Fruit fly (Drosophila melanogaster) whole organism, embryonic: ENCODE measurements around the gene CG12035.

Experiments
- Asciz ChIP-seq: fragments of 200-800 bp; sonication (Bioruptor generic); optimal IDR thresholded peaks from 2 replicates; lab custom pipeline; 2017; ENCODE audit warnings: missing biosample characterization, mild to moderate bottlenecking, missing genetic modification characterization, missing genetic modification reagents
- CG10959 ChIP-seq: fragments of 200-800 bp; sonication (Bioruptor generic); IDR thresholded peaks from 2 replicates; pipeline ENCODE4 v1.3.6; 2022; ENCODE audit warnings: missing biosample characterization, missing genetic modification characterization
- CG11456 ChIP-seq: fragments of 200-800 bp; sonication (Bioruptor generic); IDR thresholded peaks from 3 replicates; pipeline ENCODE4 v1.3.6; 2022; ENCODE audit warnings: missing biosample characterization, missing genetic modification characterization
- CG14441 ChIP-seq: fragments of 200-800 bp; sonication (Bioruptor generic); IDR thresholded peaks from 2 replicates; pipeline ENCODE4 v1.3.6; 2022; ENCODE audit warnings: missing biosample characterization, missing genetic modification characterization
- CG14860 ChIP-seq: fragments of 200-800 bp; sonication (Bioruptor generic); IDR thresholded peaks from 3 replicates; pipeline ENCODE4 v1.3.6; 2022; ENCODE audit warnings: missing biosample characterization, missing genetic modification characterization; ENCODE audit not compliant: partially characterized antibody
- CG15514 ChIP-seq: fragments of 200-800 bp; sonication (Bioruptor generic); optimal IDR thresholded peaks from 3 replicates; lab custom pipeline; 2017; ENCODE audit warnings: missing biosample characterization, missing genetic modification characterization, mild to moderate bottlenecking, moderate library complexity, missing genetic modification reagents
- CG1603 ChIP-seq: fragments of 200-800 bp; sonication (Bioruptor generic); optimal IDR thresholded peaks from 2 replicates; lab custom pipeline; 2019; ENCODE audit warnings: missing biosample characterization, mild to moderate bottlenecking, missing genetic modification characterization, moderate library complexity
- CG16815 ChIP-seq: fragments of 200-800 bp; sonication (Bioruptor generic); optimal IDR thresholded peaks from 3 replicates; lab custom pipeline; 2017; ENCODE audit warnings: missing biosample characterization, mild to moderate bottlenecking, missing genetic modification characterization
- CG18011 ChIP-seq: fragments of 200-800 bp; sonication (Bioruptor generic); optimal IDR thresholded peaks from 2 replicates; lab custom pipeline; 2017; ENCODE audit warnings: missing biosample characterization, missing genetic modification characterization, mild to moderate bottlenecking, moderate library complexity, missing genotype
- CG2875 ChIP-seq: fragments of 200-800 bp; sonication (Bioruptor generic); optimal IDR thresholded peaks from 2 replicates; lab custom pipeline; 2017; ENCODE audit warnings: missing biosample characterization, mild to moderate bottlenecking, missing genetic modification characterization, missing genetic modification reagents
- CG3163 ChIP-seq: fragments of 200-800 bp; sonication (Bioruptor generic); optimal IDR thresholded peaks from 3 replicates; lab custom pipeline; 2016; ENCODE audit warnings: missing biosample characterization, missing genetic modification characterization
- CG34376 ChIP-seq: fragments of 200-800 bp; sonication (Bioruptor generic); optimal IDR thresholded peaks from 2 replicates; lab custom pipeline; 2018; ENCODE audit warnings: missing biosample characterization, mild to moderate bottlenecking, missing genetic modification characterization
- CG4424 ChIP-seq: fragments of 200-800 bp; sonication (Bioruptor generic); optimal IDR thresholded peaks from 3 replicates; lab custom pipeline; 2016; ENCODE audit warnings: missing biosample characterization, missing genetic modification characterization
- CG6813 ChIP-seq: fragments of 200-800 bp; sonication (Bioruptor generic); optimal IDR thresholded peaks from 2 replicates; lab custom pipeline; 2017; ENCODE audit warnings: missing biosample characterization, missing genetic modification characterization, mild to moderate bottlenecking, moderate library complexity, missing genetic modification reagents
- CG6854 ChIP-seq: fragments of 200-800 bp; sonication (Bioruptor generic); optimal IDR thresholded peaks from 3 replicates; lab custom pipeline; 2017; ENCODE audit warnings: missing biosample characterization, mild to moderate bottlenecking, missing genetic modification characterization
- CG8765 ChIP-seq: fragments of 200-800 bp; sonication (Bioruptor generic); IDR thresholded peaks from 2 replicates; pipeline ENCODE4 v1.3.6; 2022; ENCODE audit warnings: missing biosample characterization, missing genetic modification characterization
- CG9797 ChIP-seq: fragments of 200-800 bp; sonication (Bioruptor generic); optimal IDR thresholded peaks from 3 replicates; lab custom pipeline; 2018; ENCODE audit warnings: missing biosample characterization, mild to moderate bottlenecking, missing genetic modification characterization
- CTCF ChIP-seq: fragments of 200-800 bp; sonication (Bioruptor generic); optimal IDR thresholded peaks from 2 replicates; lab custom pipeline; 2017; ENCODE audit warnings: missing biosample characterization, mild to moderate bottlenecking, missing genetic modification characterization, moderate library complexity
- Dip2 ChIP-seq: fragments of 200-800 bp; sonication (Bioruptor generic); IDR thresholded peaks from 2 replicates; pipeline ENCODE4 v1.3.6; 2022; ENCODE audit warnings: missing biosample characterization, missing genetic modification characterization
- Drgx ChIP-seq: fragments of 200-800 bp; sonication (Bioruptor generic); IDR thresholded peaks from 2 replicates; pipeline ENCODE4 v1.3.6; 2022; ENCODE audit warnings: missing biosample characterization, missing genetic modification characterization
- E2f2 ChIP-seq: fragments of 200-800 bp; sonication (Bioruptor generic); IDR thresholded peaks from 2 replicates; pipeline ENCODE4 v1.3.6; 2022; ENCODE audit warnings: missing biosample characterization, missing genetic modification characterization
- GATAe ChIP-seq: fragments of 200-800 bp; sonication (Bioruptor generic); conservative IDR thresholded peaks from 2 replicates; pipeline ENCODE4 v1.3.6; 2022; ENCODE audit warnings: missing biosample characterization, missing genetic modification characterization
- Hr39 ChIP-seq: fragments of >200 bp; optimal IDR thresholded peaks from 2 replicates; lab custom pipeline; 2017
- NFAT ChIP-seq: fragments of 200-800 bp; sonication (Bioruptor generic); IDR thresholded peaks from 2 replicates; pipeline ENCODE4 v1.3.6; 2022; ENCODE audit warnings: missing biosample characterization, missing genetic modification characterization
- NK7.1 ChIP-seq: fragments of 200-800 bp; sonication (Bioruptor generic); optimal IDR thresholded peaks from 3 replicates; lab custom pipeline; 2016; ENCODE audit warnings: missing biosample characterization, missing genetic modification characterization
- Nf-YA ChIP-seq: fragments of 200-800 bp; sonication (Bioruptor generic); IDR thresholded peaks from 2 replicates; pipeline ENCODE4 v1.3.6; 2022; ENCODE audit warnings: missing biosample characterization, missing genetic modification characterization
- Nf-YB ChIP-seq: fragments of 200-800 bp; sonication (Bioruptor generic); optimal IDR thresholded peaks from 3 replicates; lab custom pipeline; 2019; ENCODE audit warnings: missing biosample characterization, mild to moderate bottlenecking, missing genetic modification characterization, moderate library complexity
- NfI ChIP-seq: fragments of 200-800 bp; sonication (Bioruptor generic); optimal IDR thresholded peaks from 3 replicates; lab custom pipeline; 2018; ENCODE audit warnings: missing biosample characterization, mild to moderate bottlenecking, missing genetic modification characterization, moderate library complexity
- Optix ChIP-seq: fragments of 200-800 bp; sonication (Bioruptor generic); IDR thresholded peaks from 3 replicates; pipeline ENCODE4 v1.3.6; 2022; ENCODE audit warnings: missing biosample characterization, missing genetic modification characterization
- Sry-β ChIP-seq: fragments of 200-800 bp; sonication (Bioruptor generic); optimal IDR thresholded peaks from 2 replicates; lab custom pipeline; 2018; ENCODE audit warnings: missing biosample characterization, mild to moderate bottlenecking, missing genetic modification characterization, moderate library complexity
- abd-A ChIP-seq: fragments of 200-800 bp; sonication (Bioruptor generic); optimal IDR thresholded peaks from 3 replicates; lab custom pipeline; 2019; ENCODE audit warnings: missing biosample characterization, mild to moderate bottlenecking, missing genetic modification characterization, moderate library complexity
- btn ChIP-seq: fragments of 200-800 bp; sonication (Bioruptor generic); optimal IDR thresholded peaks from 2 replicates; lab custom pipeline; 2016; ENCODE audit warnings: missing biosample characterization, missing genetic modification characterization
- chif ChIP-seq, 2 experiments: fragments of 200-800 bp; sonication (Bioruptor generic); optimal IDR thresholded peaks; 3 replicates each; lab custom pipeline; 2016; ENCODE audit warnings: missing biosample characterization in 2 of 2, missing genetic modification characterization in 2 of 2
- crol ChIP-seq: fragments of 200-800 bp; sonication (Bioruptor generic); IDR thresholded peaks from 2 replicates; pipeline ENCODE4 v1.3.6; 2022; ENCODE audit warnings: missing biosample characterization, missing genetic modification characterization
- dmrt99B ChIP-seq: fragments of 200-800 bp; sonication (Bioruptor generic); optimal IDR thresholded peaks from 2 replicates; lab custom pipeline; 2018; ENCODE audit warnings: missing biosample characterization, mild to moderate bottlenecking, missing genetic modification characterization, moderate library complexity
- eve ChIP-seq, 2 experiments: fragments of >200 bp; optimal IDR thresholded peaks; 2 replicates each; lab custom pipeline; 2017; ENCODE audit warnings: missing biosample characterization in 2 of 2, missing genetic modification characterization in 2 of 2
- ftz-f1 ChIP-seq: fragments of 200-800 bp; sonication (Bioruptor generic); optimal IDR thresholded peaks from 2 replicates; lab custom pipeline; 2016; ENCODE audit warnings: missing biosample characterization, missing genetic modification characterization
- grau ChIP-seq: fragments of 200-800 bp; optimal IDR thresholded peaks from 3 replicates; lab custom pipeline; 2019; ENCODE audit warnings: missing biosample characterization, mild to moderate bottlenecking, missing genetic modification characterization, moderate library complexity
- kah ChIP-seq: fragments of 200-800 bp; sonication (Bioruptor generic); optimal IDR thresholded peaks from 2 replicates; lab custom pipeline; 2018; ENCODE audit warnings: missing biosample characterization, mild to moderate bottlenecking, missing genetic modification characterization
- lab ChIP-seq: fragments of 200-800 bp; sonication (Bioruptor generic); optimal IDR thresholded peaks from 3 replicates; lab custom pipeline; 2017; ENCODE audit warnings: missing biosample characterization, missing genetic modification characterization, mild to moderate bottlenecking, moderate library complexity, missing genetic modification reagents
- lov ChIP-seq, 2 experiments: fragments of 200-800 bp in 1 of 2; fragments of >200 bp in 1 of 2; sonication (Bioruptor generic) in 1 of 2; IDR thresholded peaks in 1 of 2; optimal IDR thresholded peaks in 1 of 2; 2 replicates in 1 of 2; 3 replicates in 1 of 2; pipeline versions ENCODE4 v1.3.6 to Lab custom; 2017 to 2022; ENCODE audit warnings: missing biosample characterization in 1 of 2, missing genetic modification characterization in 1 of 2
- mirr ChIP-seq: fragments of 200-800 bp; sonication (Bioruptor generic); optimal IDR thresholded peaks from 3 replicates; lab custom pipeline; 2018; ENCODE audit warnings: missing biosample characterization, mild to moderate bottlenecking, missing genetic modification characterization
- nom ChIP-seq: fragments of 200-800 bp; sonication (Bioruptor generic); optimal IDR thresholded peaks from 2 replicates; lab custom pipeline; 2017; ENCODE audit warnings: missing biosample characterization, missing genetic modification characterization, mild to moderate bottlenecking, moderate library complexity, missing genetic modification reagents
- onecut ChIP-seq: fragments of 200-800 bp; sonication (Bioruptor generic); IDR thresholded peaks from 2 replicates; pipeline ENCODE4 v1.3.6; 2022; ENCODE audit warnings: missing biosample characterization, missing genetic modification characterization
- otp ChIP-seq: fragments of 200-800 bp; sonication (Bioruptor generic); IDR thresholded peaks from 3 replicates; pipeline ENCODE4, ENCODE4 v1.3.6; 2022; ENCODE audit warnings: missing biosample characterization, missing genetic modification characterization
- pzg ChIP-seq: fragments of 200-800 bp; sonication (Bioruptor generic); optimal IDR thresholded peaks from 3 replicates; lab custom pipeline; 2018; ENCODE audit warnings: missing biosample characterization, mild to moderate bottlenecking, missing genetic modification characterization, moderate library complexity
- sens-2 ChIP-seq: fragments of 200-800 bp; sonication (Bioruptor generic); IDR thresholded peaks from 2 replicates; pipeline ENCODE4 v1.3.6; 2022; ENCODE audit warnings: missing biosample characterization, missing genetic modification characterization
- slou ChIP-seq: fragments of 200-800 bp; sonication (Bioruptor generic); optimal IDR thresholded peaks from 3 replicates; lab custom pipeline; 2016; ENCODE audit warnings: missing biosample characterization, missing genetic modification characterization
- sr ChIP-seq: fragments of 200-800 bp; sonication (Bioruptor generic); IDR thresholded peaks from 3 replicates; pipeline ENCODE4 v1.3.6; 2022; ENCODE audit warnings: missing biosample characterization, missing genetic modification characterization
- tio ChIP-seq: fragments of 200-800 bp; sonication (Bioruptor generic); optimal IDR thresholded peaks from 2 replicates; lab custom pipeline; 2017; ENCODE audit warnings: missing biosample characterization, missing genetic modification characterization, inconsistent platforms
- tx ChIP-seq: fragments of 200-800 bp; sonication (Bioruptor generic); optimal IDR thresholded peaks from 2 replicates; lab custom pipeline; 2016; ENCODE audit warnings: missing biosample characterization, missing genetic modification characterization
- wor ChIP-seq: fragments of 200-800 bp; sonication (Bioruptor generic); IDR thresholded peaks from 2 replicates; pipeline ENCODE4 v1.3.6; 2022; ENCODE audit warnings: missing biosample characterization, missing genetic modification characterization

The CG12035 gene

DNA sequence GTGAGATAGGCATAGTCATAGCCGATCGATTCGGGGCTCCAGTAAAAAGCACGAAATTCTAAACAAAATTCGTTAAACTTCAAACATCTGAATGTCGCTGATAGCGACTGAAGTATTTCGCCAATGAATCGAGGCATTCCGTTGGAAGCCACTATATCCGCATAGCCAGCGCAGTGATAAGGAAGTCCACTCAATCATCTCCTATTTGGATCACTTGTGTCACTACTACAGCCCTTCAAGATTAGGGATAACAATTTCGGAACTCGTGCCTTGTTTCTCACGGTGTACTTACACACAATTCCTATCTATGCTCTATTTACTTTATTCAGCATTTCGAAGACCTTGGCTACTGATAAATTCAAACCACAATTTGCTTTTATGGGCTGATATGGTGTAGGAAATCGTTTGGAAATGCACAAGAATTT, 13.7 kb downstream of the CG12035 start, which contains the start of gene PIG-Wb (continued):
- no peak for TF ChIP-seq onecut
- no peak for TF ChIP-seq E2f2 (GFP tag; lab: Robert Waterston, UW)
- TF ChIP-seq wor (GFP tag; lab: Robert Waterston, UW) = no peak
- TF ChIP-seq CG8765 (GFP tag; lab: Robert Waterston, UW) = no peak
- no peak for TF ChIP-seq chif (GFP tag; optimal IDR thresholded peaks at IDR 0.05; lab: Kevin White, UChicago)
- TF ChIP-seq Nf-YA (GFP tag; lab: Robert Waterston, UW) = no peak
- TF ChIP-seq eve (GFP tag; optimal IDR thresholded peaks at IDR 0.05; lab: Kevin White, UChicago) = no peak
- no peak for TF ChIP-seq CG14860 (GFP tag; lab: Robert Waterston, UW)
- TF ChIP-seq Asciz (GFP tag; lab: Kevin White, UChicago) = peak; percentile 50
- no peak for TF ChIP-seq pzg (GFP tag; lab: Kevin White, UChicago)
- TF ChIP-seq btn (GFP tag; lab: Kevin White, UChicago) = no peak
- no peak for TF ChIP-seq CG9797
- TF ChIP-seq CG34376 (GFP tag; lab: Kevin White, UChicago) = peak; percentile 91
- TF ChIP-seq Dip2 = no peak
- peak; percentile 55 for TF ChIP-seq CG6854 (GFP tag; lab: Kevin White, UChicago)
- no peak for TF ChIP-seq CG16815 (GFP tag; lab: Kevin White, UChicago)
- TF ChIP-seq crol (GFP tag; lab: Robert Waterston, UW) = no peak
- TF ChIP-seq Nf-YB (GFP tag; lab: Kevin White, UChicago) = no peak
- TF ChIP-seq slou = no peak
- TF ChIP-seq ftz-f1 (GFP tag; lab: Kevin White, UChicago) = peak; percentile 50
- no peak for TF ChIP-seq CG10959 (GFP tag; lab: Robert Waterston, UW)
- TF ChIP-seq tx (GFP tag; lab: Kevin White, UChicago) = no peak
- TF ChIP-seq sens-2 (GFP tag; lab: Robert Waterston, UW) = no peak
- no peak for TF ChIP-seq NFAT (GFP tag; lab: Robert Waterston, UW)
- no peak for TF ChIP-seq Optix (GFP tag; lab: Robert Waterston, UW)
- no peak for TF ChIP-seq tio (GFP tag; lab: Kevin White, UChicago)
- TF ChIP-seq CG18011 (GFP tag; lab: Kevin White, UChicago) = no peak
- no peak for TF ChIP-seq Hr39 (lab: Kevin White, UChicago)
- TF ChIP-seq NK7.1 (GFP tag; lab: Kevin White, UChicago) = no peak
- TF ChIP-seq lov (optimal IDR thresholded peaks at IDR 0.05; lab: Kevin White, UChicago) = no peak
- TF ChIP-seq lov (GFP tag; IDR thresholded peaks at IDR 0.05; lab: Robert Waterston, UW) = no peak
- TF ChIP-seq CG6813 (GFP tag; lab: Kevin White, UChicago) = no peak
- 0 out of 3 replicates have a peak, but pooled peaks have one; percentile 15 for TF ChIP-seq CG11456
- no peak for TF ChIP-seq CG3163 (GFP tag; lab: Kevin White, UChicago)
- TF ChIP-seq CG15514 (GFP tag; lab: Kevin White, UChicago) = no peak
- TF ChIP-seq CG14441 = peak; percentile 40; the same call in 1 of the 2 replicates
- TF ChIP-seq CG1603 (tag; lab: Kevin White, UChicago) = peak; percentile 5
- TF ChIP-seq mirr = peak; percentile 90
- TF ChIP-seq GATAe (GFP tag; lab: Robert Waterston, UW) = peak; percentile 76; the same call in 1 of the 2 replicates
- TF ChIP-seq abd-A = no peak
- no peak for TF ChIP-seq kah (GFP tag; lab: Kevin White, UChicago)
- TF ChIP-seq sr = no peak
- TF ChIP-seq grau (tag; lab: Kevin White, UChicago) = no peak
- no peak for TF ChIP-seq NfI (GFP tag; lab: Kevin White, UChicago)
- no peak for TF ChIP-seq CG2875 (GFP tag; lab: Kevin White, UChicago)
- TF ChIP-seq nom (GFP tag; lab: Kevin White, UChicago) = no peak
- TF ChIP-seq otp (GFP tag; lab: Robert Waterston, UW) = no peak
- no peak for TF ChIP-seq CTCF (GFP tag; lab: Kevin White, UChicago)
- TF ChIP-seq Drgx (GFP tag; lab: Robert Waterston, UW) = no peak
- no peak for TF ChIP-seq CG4424
- TF ChIP-seq dmrt99B (tag; lab: Kevin White, UChicago) = peak; percentile 24
- peak; percentile 95 for TF ChIP-seq lab
- TF ChIP-seq Sry-β (GFP tag; lab: Kevin White, UChicago) = no peak
